Worm (Caenorhabditis elegans): ENCODE measurements around the gene clec-41.
A peak's percentile ranks its signal among the peaks of the same experiment; 100 is the strongest.

Gene clec-41

ce11 chrV:13179986-13180591, 42.2 kb upstream of the clec-41 start, which contains the start of gene cni-1:
TSS of gene cni-1 (plus strand) at chrV:13180330.
- TF ChIP-seq F52B5.7 (tag; optimal IDR thresholded peaks at IDR 0.05) (no peak), lin-40 (tag; optimal IDR thresholded peaks at IDR 0.05) (no peak), xnd-1 (tag; optimal IDR thresholded peaks at IDR 0.05) (no peak), hsf-1 (GFP tag; IDR thresholded peaks at IDR 0.05) (0 out of 2 replicates have a peak, but pooled peaks have one; percentile 21), madf-6 (GFP tag; IDR thresholded peaks at IDR 0.05) (peak; percentile 37; the same call in 1 of the 2 replicates)

DNA sequence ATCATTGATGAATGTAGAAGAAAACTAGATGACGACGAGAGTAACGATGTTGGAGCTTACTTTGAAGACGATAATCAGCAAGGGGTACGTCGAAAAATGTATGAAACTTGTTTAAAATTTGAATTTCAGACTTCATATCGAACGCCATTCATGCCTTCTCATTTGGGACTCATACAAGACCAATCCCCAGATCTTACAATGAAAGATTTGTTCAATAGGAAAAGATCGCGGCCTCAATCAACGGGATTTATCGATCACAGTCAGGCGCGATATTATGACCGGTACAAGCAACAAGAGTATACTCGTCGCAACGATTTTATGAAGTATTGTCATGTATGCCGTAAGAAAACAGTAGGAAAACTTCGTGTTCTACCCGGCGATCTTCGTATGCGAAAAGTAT, 38.9 kb upstream of the clec-41 start:
- TF ChIP-seq aptf-3 (GFP tag; IDR thresholded peaks at IDR 0.05): no peak
- TF ChIP-seq fkh-3 (tag; optimal IDR thresholded peaks at IDR 0.05): no peak
- TF ChIP-seq F23B12.7 (tag; optimal IDR thresholded peaks at IDR 0.05; ENCODE audit: insufficient read depth): no peak
- no peak for TF ChIP-seq hlh-12 (tag; optimal IDR thresholded peaks at IDR 0.05)
- TF ChIP-seq snpc-3.4 (tag; optimal IDR thresholded peaks at IDR 0.05): no peak
- no peak for TF ChIP-seq F33H1.4 (GFP tag; IDR thresholded peaks at IDR 0.05)
- no peak for TF ChIP-seq ztf-6 (GFP tag; IDR thresholded peaks at IDR 0.05)
- TF ChIP-seq C06A6.2 (GFP tag; conservative IDR thresholded peaks at IDR 0.05): no peak
- TF ChIP-seq somi-1 (GFP tag; optimal IDR thresholded peaks at IDR 0.05): no peak
- no peak for TF ChIP-seq egl-44 (GFP tag; IDR thresholded peaks at IDR 0.05)

- TF ChIP-seq rpc-1 (optimal IDR thresholded peaks at IDR 0.05): peak; percentile 38
- no peak for TF ChIP-seq rpc-1 (tag; optimal IDR thresholded peaks at IDR 0.05)
- TF ChIP-seq unc-62 (GFP tag; optimal IDR thresholded peaks at IDR 0.05): no peak
- no peak for TF ChIP-seq K11D2.4 (GFP tag; IDR thresholded peaks at IDR 0.05)
- no peak for TF ChIP-seq him-1 (tag; optimal IDR thresholded peaks at IDR 0.05)
- peak; percentile 44 for TF ChIP-seq mcd-1 (GFP tag; IDR thresholded peaks at IDR 0.05)
- TF ChIP-seq nhr-120 (GFP tag; IDR thresholded peaks at IDR 0.05): no peak
- peak; percentile 3 for TF ChIP-seq efl-1 (GFP tag; optimal IDR thresholded peaks at IDR 0.05)
- TF ChIP-seq lsy-27 (tag; optimal IDR thresholded peaks at IDR 0.05; ENCODE audit: borderline replicate concordance, insufficient read depth): no peak
- TF ChIP-seq lin-35 (GFP tag; optimal IDR thresholded peaks at IDR 0.05): peak in 1 of 3 experiments; percentile 17
- TF ChIP-seq lag-1 (GFP tag; IDR thresholded peaks at IDR 0.05): no peak
- peak; percentile 54; the same call in 1 of the 2 replicates for TF ChIP-seq B0336.3 (GFP tag; IDR thresholded peaks at IDR 0.05)
- no peak for TF ChIP-seq hmg-1.2 (GFP tag; IDR thresholded peaks at IDR 0.05)
- TF ChIP-seq hlh-12 (tag; optimal IDR thresholded peaks at IDR 0.05): no peak
- TF ChIP-seq repo-1 (tag; optimal IDR thresholded peaks at IDR 0.05): peak; percentile 13
- TF ChIP-seq pha-4 (tag; optimal IDR thresholded peaks at IDR 0.05): no peak
- no peak for TF ChIP-seq F10E7.11 (tag; optimal IDR thresholded peaks at IDR 0.05)
- no peak for TF ChIP-seq lir-1 (GFP tag; conservative IDR thresholded peaks at IDR 0.05)
- TF ChIP-seq snpc-1.3 (tag; optimal IDR thresholded peaks at IDR 0.05; ENCODE audit: insufficient read depth): peak; percentile 10
- TF ChIP-seq Y53F4B.3 (GFP tag; IDR thresholded peaks at IDR 0.05): no peak
- no peak for TF ChIP-seq ekl-4 (GFP tag; IDR thresholded peaks at IDR 0.05)
- TF ChIP-seq dox-1 (GFP tag; IDR thresholded peaks at IDR 0.05): peak; percentile 61; the same call in 1 of the 2 replicates
- TF ChIP-seq ceh-40 (GFP tag; IDR thresholded peaks at IDR 0.05): no peak
- no peak for TF ChIP-seq tbx-9 (tag; optimal IDR thresholded peaks at IDR 0.05; ENCODE audit: borderline replicate concordance)
- TF ChIP-seq lin-26 (GFP tag; IDR thresholded peaks at IDR 0.05): no peak
- TF ChIP-seq F23B12.7 (tag; optimal IDR thresholded peaks at IDR 0.05; ENCODE audit: insufficient read depth): peak; percentile 49
- TF ChIP-seq sea-2 (GFP tag; IDR thresholded peaks at IDR 0.05): no peak
- no peak for TF ChIP-seq F57C9.4 (tag; optimal IDR thresholded peaks at IDR 0.05)
- TF ChIP-seq lsl-1 (GFP tag; optimal IDR thresholded peaks at IDR 0.05): no peak
- no peak for TF ChIP-seq somi-1 (GFP tag; optimal IDR thresholded peaks at IDR 0.05)
- no peak for TF ChIP-seq pbrm-1 (GFP tag; IDR thresholded peaks at IDR 0.05)
- TF ChIP-seq ama-1 (optimal IDR thresholded peaks at IDR 0.05): no peak
- peak in 1 of 2 experiments; percentile 20 for TF ChIP-seq ama-1 (GFP tag; optimal IDR thresholded peaks at IDR 0.05)
- no peak for TF ChIP-seq snpc-3.4 (tag; optimal IDR thresholded peaks at IDR 0.05)
Observed at ce11 chrV:13176117-13176753, 38.3 kb upstream of the clec-41 start, which contains the start of gene him-17. TSS of gene him-17 (plus strand) at chrV:13176711.

Measured in whole organism, young adult.